Fruit fly (Drosophila melanogaster) whole organism, embryonic: ENCODE data around the gene CG10725.
A peak's percentile ranks its signal among the peaks of the same experiment; 100 is the strongest.

ENCODE experiments used
- Atf6 ChIP-seq: fragments of 200-800 bp; sonication (Bioruptor generic); IDR thresholded peaks from 2 replicates; pipeline ENCODE4 v1.3.6; 2022; ENCODE audit warnings: missing biosample characterization, missing genetic modification characterization
- Awh ChIP-seq: fragments of 200-800 bp; sonication (Bioruptor generic); IDR thresholded peaks from 2 replicates; pipeline ENCODE4, ENCODE4 v1.3.6; 2022; ENCODE audit warnings: missing biosample characterization, missing genetic modification characterization
- CG10321 ChIP-seq: fragments of 200-800 bp; sonication (Bioruptor generic); IDR thresholded peaks from 2 replicates; pipeline ENCODE4 v1.3.6; 2022; ENCODE audit warnings: missing biosample characterization, missing genetic modification characterization
- CG10543 ChIP-seq: fragments of 200-800 bp; sonication (Bioruptor generic); optimal IDR thresholded peaks from 3 replicates; lab custom pipeline; 2017; ENCODE audit warnings: missing biosample characterization, mild to moderate bottlenecking, missing genetic modification characterization, moderate library complexity
- CG10959 ChIP-seq: fragments of 200-800 bp; sonication (Bioruptor generic); IDR thresholded peaks from 2 replicates; pipeline ENCODE4 v1.3.6; 2022; ENCODE audit warnings: missing biosample characterization, missing genetic modification characterization
- CG12104 ChIP-seq: fragments of 200-800 bp; sonication (Bioruptor generic); optimal IDR thresholded peaks from 3 replicates; lab custom pipeline; 2016; ENCODE audit warnings: missing biosample characterization, missing genetic modification characterization
- CG13296 ChIP-seq: fragments of 200-800 bp; sonication (Bioruptor generic); optimal IDR thresholded peaks from 3 replicates; lab custom pipeline; 2018; ENCODE audit warnings: missing biosample characterization, mild to moderate bottlenecking, missing genetic modification characterization
- CG15514 ChIP-seq: fragments of 200-800 bp; sonication (Bioruptor generic); optimal IDR thresholded peaks from 3 replicates; lab custom pipeline; 2017; ENCODE audit warnings: missing biosample characterization, missing genetic modification characterization, mild to moderate bottlenecking, moderate library complexity, missing genetic modification reagents
- CG15601 ChIP-seq: fragments of 200-800 bp; sonication (Bioruptor generic); optimal IDR thresholded peaks from 3 replicates; lab custom pipeline; 2019; ENCODE audit warnings: missing biosample characterization, mild to moderate bottlenecking, missing genetic modification characterization, moderate library complexity
- CG17829 ChIP-seq: fragments of 200-800 bp; optimal IDR thresholded peaks from 2 replicates; lab custom pipeline; 2019; ENCODE audit warnings: missing biosample characterization, mild to moderate bottlenecking, missing genetic modification characterization, moderate library complexity
- CG2199 ChIP-seq: fragments of 200-800 bp; sonication (Bioruptor generic); IDR thresholded peaks from 3 replicates; pipeline ENCODE4 v1.3.6; 2022; ENCODE audit warnings: missing biosample characterization, missing genetic modification characterization
- CG2712 ChIP-seq: fragments of 200-800 bp; optimal IDR thresholded peaks from 3 replicates; lab custom pipeline; 2019; ENCODE audit warnings: missing biosample characterization, mild to moderate bottlenecking, missing genetic modification characterization, moderate library complexity
- CG32532 ChIP-seq: fragments of 200-800 bp; sonication (Bioruptor generic); IDR thresholded peaks from 2 replicates; pipeline ENCODE4 v1.3.6; 2022; ENCODE audit warnings: missing biosample characterization, missing genetic modification characterization
- CG3281 ChIP-seq: fragments of 200-800 bp; sonication (Bioruptor generic); optimal IDR thresholded peaks from 3 replicates; lab custom pipeline; 2017; ENCODE audit warnings: missing biosample characterization, mild to moderate bottlenecking, missing genetic modification characterization
- CG33557 ChIP-seq: fragments of 200-800 bp; sonication (Bioruptor generic); optimal IDR thresholded peaks from 2 replicates; lab custom pipeline; 2019; ENCODE audit warnings: missing biosample characterization, mild to moderate bottlenecking, missing genetic modification characterization, moderate library complexity
- CG42726 ChIP-seq: fragments of 200-800 bp; sonication (Bioruptor generic); IDR thresholded peaks from 2 replicates; pipeline ENCODE4 v1.3.6; 2022; ENCODE audit warnings: missing biosample characterization, missing genetic modification characterization; ENCODE audit not compliant: partially characterized antibody
- CG4328 ChIP-seq: fragments of 200-800 bp; sonication (Bioruptor generic); optimal IDR thresholded peaks from 3 replicates; lab custom pipeline; 2017; ENCODE audit warnings: missing biosample characterization, missing genetic modification reagents, missing genetic modification characterization
- CG4424 ChIP-seq: fragments of 200-800 bp; sonication (Bioruptor generic); optimal IDR thresholded peaks from 3 replicates; lab custom pipeline; 2016; ENCODE audit warnings: missing biosample characterization, missing genetic modification characterization
- CG5180 ChIP-seq: fragments of 200-800 bp; sonication (Bioruptor generic); optimal IDR thresholded peaks from 3 replicates; lab custom pipeline; 2017; ENCODE audit warnings: missing biosample characterization, missing genetic modification characterization, mild to moderate bottlenecking, moderate library complexity, missing genetic modification reagents
- CG6683 ChIP-seq: fragments of 200-800 bp; sonication (Bioruptor generic); optimal IDR thresholded peaks from 2 replicates; lab custom pipeline; 2017; ENCODE audit warnings: missing biosample characterization, mild to moderate bottlenecking, missing genetic modification characterization, missing genetic modification reagents
- CG7271 ChIP-seq: fragments of 200-800 bp; sonication (Bioruptor generic); optimal IDR thresholded peaks from 2 replicates; lab custom pipeline; 2018; ENCODE audit warnings: missing biosample characterization, mild to moderate bottlenecking, missing genetic modification characterization, moderate library complexity
- CG8290 ChIP-seq, 3 experiments: fragments of 200-800 bp; sonication (Bioruptor generic); optimal IDR thresholded peaks; 2 replicates each; lab custom pipeline; 2016 to 2019; ENCODE audit warnings: missing biosample characterization in 3 of 3, missing genetic modification characterization in 3 of 3, mild to moderate bottlenecking in 2 of 3, moderate library complexity in 1 of 3
- CG9932 ChIP-seq: fragments of 200-800 bp; sonication (Bioruptor generic); IDR thresholded peaks from 2 replicates; pipeline ENCODE4 v1.3.6; 2022; ENCODE audit warnings: missing biosample characterization, missing genetic modification characterization
- CTCF ChIP-seq: fragments of 200-800 bp; sonication (Bioruptor generic); optimal IDR thresholded peaks from 2 replicates; lab custom pipeline; 2017; ENCODE audit warnings: missing biosample characterization, mild to moderate bottlenecking, missing genetic modification characterization, moderate library complexity
- D ChIP-seq, 2 experiments: fragments of 200-800 bp in 1 of 2; fragments of >200 bp in 1 of 2; sonication (Bioruptor generic) in 1 of 2; optimal IDR thresholded peaks; 2 replicates in 1 of 2; 3 replicates in 1 of 2; lab custom pipeline; 2017; ENCODE audit warnings: mild to moderate bottlenecking in 1 of 2, missing biosample characterization in 1 of 2, missing genetic modification characterization in 1 of 2, missing genetic modification reagents in 1 of 2
- Dek ChIP-seq: fragments of 200-800 bp; sonication (Bioruptor generic); optimal IDR thresholded peaks from 3 replicates; lab custom pipeline; 2019; ENCODE audit warnings: missing biosample characterization, mild to moderate bottlenecking, missing genetic modification characterization, moderate library complexity
- Doc2 ChIP-seq: fragments of 200-800 bp; sonication (Bioruptor generic); IDR thresholded peaks from 2 replicates; pipeline ENCODE4 v1.3.6; 2022; ENCODE audit warnings: missing biosample characterization, missing genetic modification characterization
- Ets97D ChIP-seq: fragments of 200-800 bp; sonication (Bioruptor generic); optimal IDR thresholded peaks from 3 replicates; lab custom pipeline; 2016; ENCODE audit warnings: missing biosample characterization, missing genetic modification characterization
- HLH54F ChIP-seq: fragments of 200-800 bp; sonication (Bioruptor generic); optimal IDR thresholded peaks from 3 replicates; lab custom pipeline; 2016; ENCODE audit warnings: missing biosample characterization, missing genetic modification characterization
- Meics ChIP-seq: fragments of 200-800 bp; sonication (Bioruptor generic); optimal IDR thresholded peaks from 2 replicates; lab custom pipeline; 2017; ENCODE audit warnings: missing biosample characterization, mild to moderate bottlenecking, missing genetic modification characterization
- Myb ChIP-seq: fragments of 200-800 bp; sonication (Bioruptor generic); optimal IDR thresholded peaks from 2 replicates; lab custom pipeline; 2016; ENCODE audit warnings: missing biosample characterization, missing genetic modification characterization
- Poxn ChIP-seq: fragments of 200-800 bp; sonication (Bioruptor generic); IDR thresholded peaks from 2 replicates; pipeline ENCODE4 v1.3.6; 2022; ENCODE audit warnings: missing biosample characterization, missing genetic modification characterization
- Trl ChIP-seq, 3 experiments: fragments of >200 bp in 2 of 3; fragments of 200-800 bp in 1 of 3; sonication (Bioruptor generic) in 1 of 3; optimal IDR thresholded peaks; 2 replicates in 1 of 3; 3 replicates in 2 of 3; lab custom pipeline; 2016 to 2017; ENCODE audit warnings: missing biosample characterization in 1 of 3, missing genetic modification characterization in 1 of 3
- crp ChIP-seq, 2 experiments: fragments of 200-800 bp; sonication (Bioruptor generic); optimal IDR thresholded peaks; 2 replicates in 1 of 2; 3 replicates in 1 of 2; lab custom pipeline; 2017; ENCODE audit warnings: missing biosample characterization in 2 of 2, missing genetic modification characterization in 2 of 2, mild to moderate bottlenecking in 1 of 2, moderate library complexity in 1 of 2
- cwo ChIP-seq: fragments of 200-800 bp; sonication (Bioruptor generic); optimal IDR thresholded peaks from 3 replicates; lab custom pipeline; 2017; ENCODE audit warnings: missing biosample characterization, missing genetic modification characterization, mild to moderate bottlenecking, moderate library complexity, missing genetic modification reagents
- dysf ChIP-seq: fragments of 200-800 bp; sonication (Bioruptor generic); IDR thresholded peaks from 3 replicates; pipeline ENCODE4 v1.3.6; 2022; ENCODE audit warnings: missing biosample characterization, missing genetic modification characterization
- grau ChIP-seq: fragments of 200-800 bp; optimal IDR thresholded peaks from 3 replicates; lab custom pipeline; 2019; ENCODE audit warnings: missing biosample characterization, mild to moderate bottlenecking, missing genetic modification characterization, moderate library complexity
- ind ChIP-seq: fragments of 200-800 bp; sonication (Bioruptor generic); optimal IDR thresholded peaks from 3 replicates; lab custom pipeline; 2016; ENCODE audit warnings: missing biosample characterization, missing genetic modification characterization
- jumu ChIP-seq: fragments of 200-800 bp; sonication (Bioruptor generic); optimal IDR thresholded peaks from 3 replicates; lab custom pipeline; 2016; ENCODE audit warnings: missing biosample characterization, missing genetic modification characterization
- knrl ChIP-seq: fragments of 200-800 bp; sonication (Bioruptor generic); IDR thresholded peaks from 3 replicates; pipeline ENCODE4 v1.3.6; 2022; ENCODE audit warnings: missing biosample characterization, missing genetic modification characterization; ENCODE audit not compliant: partially characterized antibody
- mirr ChIP-seq: fragments of 200-800 bp; sonication (Bioruptor generic); optimal IDR thresholded peaks from 3 replicates; lab custom pipeline; 2018; ENCODE audit warnings: missing biosample characterization, mild to moderate bottlenecking, missing genetic modification characterization
- nau ChIP-seq: fragments of 200-800 bp; sonication (Bioruptor generic); optimal IDR thresholded peaks from 3 replicates; lab custom pipeline; 2017; ENCODE audit warnings: missing biosample characterization, mild to moderate bottlenecking, missing genetic modification characterization, missing genetic modification reagents
- onecut ChIP-seq: fragments of 200-800 bp; sonication (Bioruptor generic); IDR thresholded peaks from 2 replicates; pipeline ENCODE4 v1.3.6; 2022; ENCODE audit warnings: missing biosample characterization, missing genetic modification characterization
- pb ChIP-seq: fragments of 200-800 bp; sonication (Bioruptor generic); optimal IDR thresholded peaks from 3 replicates; lab custom pipeline; 2016; ENCODE audit warnings: missing biosample characterization, missing genetic modification characterization
- peb ChIP-seq: fragments of 200-800 bp; sonication (Bioruptor generic); IDR thresholded peaks from 2 replicates; pipeline ENCODE4 v1.3.6; 2022; ENCODE audit warnings: missing biosample characterization, missing genetic modification characterization
- pita ChIP-seq: fragments of 200-800 bp; sonication (Bioruptor generic); optimal IDR thresholded peaks from 2 replicates; lab custom pipeline; 2017; ENCODE audit warnings: missing biosample characterization, mild to moderate bottlenecking, missing genetic modification characterization
- tna ChIP-seq: fragments of 200-800 bp; sonication (Bioruptor generic); IDR thresholded peaks from 2 replicates; pipeline ENCODE4 v1.3.6; 2022; ENCODE audit warnings: missing biosample characterization, missing genetic modification characterization; ENCODE audit not compliant: partially characterized antibody
- trh ChIP-seq: fragments of 200-800 bp; sonication (Bioruptor generic); optimal IDR thresholded peaks from 2 replicates; lab custom pipeline; 2016; ENCODE audit warnings: missing biosample characterization, missing genetic modification characterization

Gene CG10725

DNA sequence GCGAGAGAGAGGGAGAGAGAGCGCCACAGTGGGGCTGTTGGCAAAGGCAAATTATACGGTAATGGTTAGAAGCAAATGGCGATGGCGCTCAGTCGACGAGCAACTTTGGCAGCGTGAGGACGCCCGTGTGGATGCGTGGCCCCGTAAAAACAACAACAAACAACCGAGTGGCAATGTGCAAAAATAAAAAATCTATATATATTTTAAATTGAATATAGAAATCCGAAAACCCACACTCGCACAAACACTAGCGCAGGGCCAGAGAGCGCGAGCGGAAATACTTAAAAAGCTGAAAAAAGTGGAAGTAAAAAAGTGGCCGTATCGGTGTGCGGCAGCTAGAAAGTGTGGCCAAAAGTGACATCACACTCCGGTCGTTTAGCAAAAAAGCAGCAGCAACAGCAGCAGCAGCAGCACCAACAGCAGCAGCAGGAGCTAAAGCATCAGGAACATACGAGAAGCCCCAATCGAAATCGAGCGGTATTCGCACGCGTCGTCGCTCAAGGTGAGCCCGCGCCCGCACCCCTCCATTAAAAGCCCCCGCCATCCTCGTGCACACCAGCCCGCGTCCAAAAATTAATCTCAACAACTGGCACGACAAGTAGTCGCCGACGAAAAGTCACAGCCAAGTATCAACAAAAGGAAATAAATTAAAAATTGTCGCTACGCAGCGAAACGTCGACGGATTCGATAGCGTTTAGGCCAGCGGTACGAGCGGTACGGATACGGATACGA, 39.9 kb downstream of the CG10725 start, which contains the start of gene stv (continued):
- TF ChIP-seq CG3281 (GFP tag; lab: Kevin White, UChicago) (peak; percentile 25), D (optimal IDR thresholded peaks at IDR 0.05; lab: Kevin White, UChicago) (no peak), D (GFP tag; optimal IDR thresholded peaks at IDR 0.05; lab: Kevin White, UChicago) (no peak), CG17829 (tag; lab: Kevin White, UChicago) (no peak), CG7271 (tag; lab: Kevin White, UChicago) (no peak), CG10543 (peak; percentile 57), CG6683 (GFP tag; lab: Kevin White, UChicago) (no peak), Ets97D (GFP tag; lab: Kevin White, UChicago) (no peak), Dek (tag; lab: Kevin White, UChicago) (peak; percentile 34), CG2199 (no peak), CG10959 (no peak), CG8290 (GFP tag; optimal IDR thresholded peaks at IDR 0.05; lab: Kevin White, UChicago) (no peak), CG8290 (tag; optimal IDR thresholded peaks at IDR 0.05; lab: Kevin White, UChicago) (peak in 1 of 2 experiments; percentile 13), grau (tag; lab: Kevin White, UChicago) (no peak), pita (GFP tag; lab: Kevin White, UChicago) (no peak), Awh (no peak), HLH54F (no peak), Poxn (GFP tag; lab: Robert Waterston, UW) (no peak), CG13296 (GFP tag; lab: Kevin White, UChicago) (no peak), CTCF (GFP tag; lab: Kevin White, UChicago) (no peak), tna (GFP tag; lab: Robert Waterston, UW) (peak; percentile 21; the same call in 1 of the 2 replicates), CG42726 (GFP tag; lab: Robert Waterston, UW) (peak; percentile 46; the same call in 1 of the 2 replicates), Doc2 (GFP tag; lab: Robert Waterston, UW) (no peak), trh (GFP tag; lab: Kevin White, UChicago) (no peak), jumu (GFP tag; lab: Kevin White, UChicago) (no peak), dysf (GFP tag; lab: Robert Waterston, UW) (peak; percentile 6; the same call in 1 of the 3 replicates), Atf6 (peak; percentile 7; the same call in 1 of the 2 replicates), Meics (GFP tag; lab: Kevin White, UChicago) (no peak), cwo (GFP tag; lab: Kevin White, UChicago) (no peak), CG12104 (no peak), CG4328 (GFP tag; lab: Kevin White, UChicago) (no peak), CG33557 (no peak), CG15601 (tag; lab: Kevin White, UChicago) (no peak), ind (GFP tag; lab: Kevin White, UChicago) (no peak), pb (GFP tag; lab: Kevin White, UChicago) (no peak), onecut (no peak; the same call in 1 of the 2 replicates), CG15514 (GFP tag; lab: Kevin White, UChicago) (peak; percentile 2), CG2712 (no peak), nau (GFP tag; lab: Kevin White, UChicago) (no peak), mirr (GFP tag; lab: Kevin White, UChicago) (peak; percentile 11), peb (no peak), knrl (GFP tag; lab: Robert Waterston, UW) (no peak), CG10321 (GFP tag; lab: Robert Waterston, UW) (peak; percentile 29; the same call in 1 of the 2 replicates), CG5180 (GFP tag; lab: Kevin White, UChicago) (no peak), Myb (GFP tag; lab: Kevin White, UChicago) (no peak), CG4424 (GFP tag; lab: Kevin White, UChicago) (no peak), crp (GFP tag; optimal IDR thresholded peaks at IDR 0.05; lab: Kevin White, UChicago) (no peak), CG9932 (peak; percentile 30; the same call in 1 of the 2 replicates), CG32532 (GFP tag; lab: Robert Waterston, UW) (no peak; the same call in 1 of the 2 replicates), Trl (optimal IDR thresholded peaks at IDR 0.05; lab: Kevin White, UChicago) (no peak), Trl (GFP tag; optimal IDR thresholded peaks at IDR 0.05; lab: Kevin White, UChicago) (no peak)
